Fruit fly (Drosophila melanogaster) whole organism, adult: ENCODE data around the gene CG31055.

Source experiments
- CG14711 ChIP-seq: fragments of 200-800 bp; sonication (Bioruptor generic); optimal IDR thresholded peaks from 2 replicates; lab custom pipeline; 2018; ENCODE audit warnings: missing biosample characterization, mild to moderate bottlenecking, missing genetic modification characterization, moderate library complexity
- CG33017 ChIP-seq: fragments of 200-800 bp; sonication (Bioruptor generic); optimal IDR thresholded peaks from 2 replicates; lab custom pipeline; 2018; ENCODE audit warnings: missing biosample characterization, mild to moderate bottlenecking, missing genetic modification characterization, moderate library complexity
- Clk ChIP-seq: fragments of 200-800 bp; sonication (Bioruptor generic); optimal IDR thresholded peaks from 2 replicates; lab custom pipeline; 2017; ENCODE audit warnings: missing biosample characterization, missing genetic modification characterization

dm6 chr3R:27636010-27636584 is 51.8 kb downstream of the CG31055 start, which contains the start of the genes CG5611 and Mtl:
- TF ChIP-seq CG33017 (tag; lab: Kevin White, UChicago) (peak; percentile 100), CG14711 (tag; lab: Kevin White, UChicago) (peak; percentile 99), Clk (peak; percentile 99)
